Fruit fly (Drosophila melanogaster) whole organism, embryonic: ENCODE results near the gene Lip2.

Source experiments
- CG12071 ChIP-seq: fragments of 200-800 bp; sonication (Bioruptor generic); optimal IDR thresholded peaks from 3 replicates; lab custom pipeline; 2018; ENCODE audit warnings: missing biosample characterization, mild to moderate bottlenecking, missing genetic modification characterization
- CG13287 ChIP-seq: fragments of 200-800 bp; sonication (Bioruptor generic); IDR thresholded peaks from 2 replicates; pipeline ENCODE4 v1.3.6; 2022; ENCODE audit warnings: missing biosample characterization, missing genetic modification characterization; ENCODE audit not compliant: partially characterized antibody
- CG14710 ChIP-seq: fragments of 200-800 bp; sonication (Bioruptor generic); optimal IDR thresholded peaks from 3 replicates; lab custom pipeline; 2019; ENCODE audit warnings: missing biosample characterization, mild to moderate bottlenecking, missing genetic modification characterization, moderate library complexity
- CG15514 ChIP-seq: fragments of 200-800 bp; sonication (Bioruptor generic); optimal IDR thresholded peaks from 3 replicates; lab custom pipeline; 2017; ENCODE audit warnings: missing biosample characterization, missing genetic modification characterization, mild to moderate bottlenecking, moderate library complexity, missing genetic modification reagents
- CG16813 ChIP-seq: fragments of 200-800 bp; sonication (Bioruptor generic); IDR thresholded peaks from 3 replicates; pipeline ENCODE4 v1.3.6; 2022; ENCODE audit warnings: missing biosample characterization, missing genetic modification characterization; ENCODE audit not compliant: partially characterized antibody
- CG2129 ChIP-seq: fragments of 200-800 bp; sonication (Bioruptor generic); IDR thresholded peaks from 2 replicates; pipeline ENCODE4 v1.3.6; 2022; ENCODE audit warnings: missing biosample characterization, missing genetic modification characterization; ENCODE audit not compliant: partially characterized antibody
- CG2889 ChIP-seq: fragments of 200-800 bp; sonication (Bioruptor generic); IDR thresholded peaks from 3 replicates; pipeline ENCODE4 v1.3.6; 2022; ENCODE audit warnings: missing biosample characterization, missing genetic modification characterization
- CG3847 ChIP-seq: fragments of 200-800 bp; sonication (Bioruptor generic); IDR thresholded peaks from 2 replicates; pipeline ENCODE4 v1.3.6; 2022; ENCODE audit warnings: missing biosample characterization, missing genetic modification characterization
- CG6791 ChIP-seq: fragments of 200-800 bp; sonication (Bioruptor generic); IDR thresholded peaks from 3 replicates; pipeline ENCODE4 v1.3.6; 2022; ENCODE audit warnings: missing biosample characterization, missing genetic modification characterization; ENCODE audit not compliant: partially characterized antibody
- CG7839 ChIP-seq: fragments of 200-800 bp; sonication (Bioruptor generic); optimal IDR thresholded peaks from 3 replicates; lab custom pipeline; 2018; ENCODE audit warnings: missing biosample characterization, mild to moderate bottlenecking, missing genetic modification characterization, moderate library complexity
- CG7963 ChIP-seq: fragments of 200-800 bp; sonication (Bioruptor generic); IDR thresholded peaks from 3 replicates; pipeline ENCODE4 v1.3.6; 2022; ENCODE audit warnings: missing biosample characterization, missing genetic modification characterization; ENCODE audit not compliant: partially characterized antibody
- CG8089 ChIP-seq: fragments of 200-800 bp; sonication (Bioruptor generic); optimal IDR thresholded peaks from 3 replicates; lab custom pipeline; 2016; ENCODE audit warnings: missing biosample characterization, missing genetic modification characterization
- CG9215 ChIP-seq: fragments of 200-800 bp; sonication (Bioruptor generic); IDR thresholded peaks from 2 replicates; pipeline ENCODE4 v1.3.6; 2022; ENCODE audit warnings: missing biosample characterization, missing genetic modification characterization
- CTCF ChIP-seq: fragments of 200-800 bp; sonication (Bioruptor generic); optimal IDR thresholded peaks from 2 replicates; lab custom pipeline; 2017; ENCODE audit warnings: missing biosample characterization, mild to moderate bottlenecking, missing genetic modification characterization, moderate library complexity
- Dek ChIP-seq: fragments of 200-800 bp; sonication (Bioruptor generic); optimal IDR thresholded peaks from 3 replicates; lab custom pipeline; 2019; ENCODE audit warnings: missing biosample characterization, mild to moderate bottlenecking, missing genetic modification characterization, moderate library complexity
- Doc3 ChIP-seq: fragments of 200-800 bp; sonication (Bioruptor generic); IDR thresholded peaks from 3 replicates; pipeline ENCODE4 v1.3.6; 2022; ENCODE audit warnings: missing biosample characterization, missing genetic modification characterization; ENCODE audit not compliant: partially characterized antibody
- Dref ChIP-seq: fragments of 200-800 bp; sonication (Bioruptor generic); IDR thresholded peaks from 2 replicates; pipeline ENCODE4 v1.3.6; 2022; ENCODE audit warnings: missing biosample characterization, missing genetic modification characterization
- E2f2 ChIP-seq: fragments of 200-800 bp; sonication (Bioruptor generic); IDR thresholded peaks from 2 replicates; pipeline ENCODE4 v1.3.6; 2022; ENCODE audit warnings: missing biosample characterization, missing genetic modification characterization
- Ets65A ChIP-seq: fragments of 200-800 bp; sonication (Bioruptor generic); peaks from one replicate; lab custom pipeline; 2016; ENCODE audit warnings: missing biosample characterization, missing genetic modification characterization
- Fer1 ChIP-seq: fragments of 200-800 bp; sonication (Bioruptor generic); optimal IDR thresholded peaks from 2 replicates; lab custom pipeline; 2017; ENCODE audit warnings: missing biosample characterization, mild to moderate bottlenecking, missing genetic modification characterization
- Fer2 ChIP-seq: fragments of 200-800 bp; sonication (Bioruptor generic); optimal IDR thresholded peaks from 2 replicates; lab custom pipeline; 2018; ENCODE audit warnings: missing biosample characterization, mild to moderate bottlenecking, missing genetic modification characterization, moderate library complexity
- HLH4C ChIP-seq: fragments of 200-800 bp; sonication (Bioruptor generic); IDR thresholded peaks from 3 replicates; pipeline ENCODE4 v1.3.6; 2022; ENCODE audit warnings: missing biosample characterization, missing genetic modification characterization; ENCODE audit not compliant: partially characterized antibody
- HmgZ ChIP-seq: fragments of 200-800 bp; sonication (Bioruptor generic); optimal IDR thresholded peaks from 2 replicates; lab custom pipeline; 2018; ENCODE audit warnings: missing biosample characterization, mild to moderate bottlenecking, missing genetic modification characterization
- Hmr ChIP-seq: fragments of 200-800 bp; sonication (Bioruptor generic); optimal IDR thresholded peaks from 3 replicates; lab custom pipeline; 2017; ENCODE audit warnings: mild to moderate bottlenecking, missing biosample characterization, missing genetic modification reagents, missing genetic modification characterization
- Jarid2 ChIP-seq: fragments of 200-800 bp; sonication (Bioruptor generic); optimal IDR thresholded peaks from 3 replicates; lab custom pipeline; 2017; ENCODE audit warnings: mild to moderate bottlenecking, missing biosample characterization, missing genetic modification reagents, missing genetic modification characterization
- MBD-R2 ChIP-seq: fragments of 200-800 bp; sonication (Bioruptor generic); IDR thresholded peaks from 2 replicates; pipeline ENCODE4 v1.3.6; 2022; ENCODE audit warnings: missing biosample characterization, missing genetic modification characterization
- Max ChIP-seq: fragments of 200-800 bp; sonication (Bioruptor generic); optimal IDR thresholded peaks from 2 replicates; lab custom pipeline; 2016; ENCODE audit warnings: missing biosample characterization, mild to moderate bottlenecking, missing genetic modification characterization
- Meics ChIP-seq: fragments of 200-800 bp; sonication (Bioruptor generic); optimal IDR thresholded peaks from 2 replicates; lab custom pipeline; 2017; ENCODE audit warnings: missing biosample characterization, mild to moderate bottlenecking, missing genetic modification characterization
- Myb ChIP-seq: fragments of 200-800 bp; sonication (Bioruptor generic); optimal IDR thresholded peaks from 2 replicates; lab custom pipeline; 2016; ENCODE audit warnings: missing biosample characterization, missing genetic modification characterization
- Scr ChIP-seq: fragments of 200-800 bp; sonication (Bioruptor generic); IDR thresholded peaks from 2 replicates; pipeline ENCODE4 v1.3.6; 2022; ENCODE audit warnings: missing biosample characterization, missing genetic modification characterization; ENCODE audit not compliant: partially characterized antibody
- Sin3A ChIP-seq: fragments of >200 bp; optimal IDR thresholded peaks from 2 replicates; lab custom pipeline; 2018
- Spps ChIP-seq: fragments of 200-800 bp; sonication (Bioruptor generic); optimal IDR thresholded peaks from 2 replicates; lab custom pipeline; 2018; ENCODE audit warnings: missing biosample characterization, mild to moderate bottlenecking, missing genetic modification characterization
- Sry-δ ChIP-seq: fragments of 200-800 bp; sonication (Bioruptor generic); optimal IDR thresholded peaks from 2 replicates; lab custom pipeline; 2016; ENCODE audit warnings: missing biosample characterization, missing genetic modification characterization
- fd96Cb ChIP-seq: fragments of 200-800 bp; sonication (Bioruptor generic); optimal IDR thresholded peaks from 2 replicates; lab custom pipeline; 2018; ENCODE audit warnings: missing biosample characterization, mild to moderate bottlenecking, missing genetic modification characterization, moderate library complexity
- gfzf ChIP-seq: fragments of 200-800 bp; sonication (Bioruptor generic); optimal IDR thresholded peaks from 2 replicates; lab custom pipeline; 2016; ENCODE audit warnings: missing biosample characterization, mild to moderate bottlenecking, missing genetic modification characterization, moderate library complexity
- hbn ChIP-seq: fragments of 200-800 bp; sonication (Bioruptor generic); IDR thresholded peaks from 2 replicates; pipeline ENCODE4 v1.3.6; 2022; ENCODE audit warnings: missing biosample characterization, missing genetic modification characterization; ENCODE audit not compliant: partially characterized antibody
- ind ChIP-seq: fragments of 200-800 bp; sonication (Bioruptor generic); optimal IDR thresholded peaks from 3 replicates; lab custom pipeline; 2016; ENCODE audit warnings: missing biosample characterization, missing genetic modification characterization
- inv ChIP-seq: fragments of 200-800 bp; sonication (Bioruptor generic); IDR thresholded peaks from 2 replicates; pipeline ENCODE4 v1.3.6; 2022; ENCODE audit warnings: missing biosample characterization, missing genetic modification characterization; ENCODE audit not compliant: partially characterized antibody
- knrl ChIP-seq: fragments of 200-800 bp; sonication (Bioruptor generic); IDR thresholded peaks from 3 replicates; pipeline ENCODE4 v1.3.6; 2022; ENCODE audit warnings: missing biosample characterization, missing genetic modification characterization; ENCODE audit not compliant: partially characterized antibody
- mam ChIP-seq: fragments of 200-800 bp; sonication (Bioruptor generic); optimal IDR thresholded peaks from 3 replicates; lab custom pipeline; 2016; ENCODE audit warnings: missing biosample characterization, missing genetic modification characterization
- mld ChIP-seq: fragments of 200-800 bp; sonication (Bioruptor generic); IDR thresholded peaks from 3 replicates; pipeline ENCODE4 v1.3.6; 2022; ENCODE audit warnings: missing biosample characterization, missing genetic modification characterization; ENCODE audit not compliant: partially characterized antibody
- nerfin-2 ChIP-seq: fragments of 200-800 bp; sonication (Bioruptor generic); IDR thresholded peaks from 2 replicates; pipeline ENCODE4 v1.3.6; 2022; ENCODE audit warnings: missing biosample characterization, missing genetic modification characterization; ENCODE audit not compliant: partially characterized antibody
- phol ChIP-seq: fragments of 200-800 bp; sonication (Bioruptor generic); optimal IDR thresholded peaks from 3 replicates; lab custom pipeline; 2018; ENCODE audit warnings: missing biosample characterization, mild to moderate bottlenecking, missing genetic modification characterization, moderate library complexity
- salm ChIP-seq: fragments of 200-800 bp; sonication (Bioruptor generic); optimal IDR thresholded peaks from 2 replicates; lab custom pipeline; 2018; ENCODE audit warnings: missing biosample characterization, mild to moderate bottlenecking, missing genetic modification characterization
- sd ChIP-seq: fragments of 200-800 bp; sonication (Bioruptor generic); optimal IDR thresholded peaks from 3 replicates; lab custom pipeline; 2018; ENCODE audit warnings: missing biosample characterization, mild to moderate bottlenecking, missing genetic modification characterization, moderate library complexity
- sima ChIP-seq: fragments of 200-800 bp; sonication (Bioruptor generic); optimal IDR thresholded peaks from 2 replicates; lab custom pipeline; 2016; ENCODE audit warnings: missing biosample characterization, missing genetic modification characterization
- sna ChIP-seq: fragments of 200-800 bp; sonication (Bioruptor generic); IDR thresholded peaks from 2 replicates; pipeline ENCODE4 v1.3.6; 2022; ENCODE audit warnings: missing biosample characterization, missing genetic modification characterization; ENCODE audit not compliant: partially characterized antibody
- stwl ChIP-seq: fragments of 200-800 bp; sonication (Bioruptor generic); optimal IDR thresholded peaks from 3 replicates; lab custom pipeline; 2018; ENCODE audit warnings: missing biosample characterization, mild to moderate bottlenecking, missing genetic modification characterization, moderate library complexity
- trem ChIP-seq: fragments of 200-800 bp; optimal IDR thresholded peaks from 3 replicates; lab custom pipeline; 2019; ENCODE audit warnings: missing biosample characterization, mild to moderate bottlenecking, missing genetic modification characterization, moderate library complexity

Gene Lip2

DNA sequence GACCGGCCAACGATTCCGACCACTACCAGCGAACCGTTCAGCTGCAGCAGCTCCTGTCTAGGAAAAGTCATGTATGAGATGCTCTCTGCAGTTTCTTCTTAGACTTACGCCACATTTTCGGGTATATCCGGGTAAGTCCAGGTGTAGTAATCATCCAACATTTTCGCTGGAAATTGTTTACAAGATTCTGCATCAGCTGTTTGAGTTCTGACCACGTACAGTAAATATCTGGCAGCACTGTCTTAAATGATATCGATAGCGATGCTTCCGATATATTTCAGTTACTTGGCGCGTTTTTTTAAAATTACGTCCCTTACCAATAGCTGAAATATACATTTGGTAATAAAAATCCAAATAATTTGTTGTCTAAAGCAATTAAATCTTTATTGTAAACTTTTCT is 34.5 kb upstream of the Lip2 start, which contains the start of gene CG6729 (continued):
- TF ChIP-seq phol (tag; lab: Kevin White, UChicago): peak; percentile 51
- no peak for TF ChIP-seq CG7839
- no peak for TF ChIP-seq fd96Cb (tag; lab: Kevin White, UChicago)
- TF ChIP-seq Myb (GFP tag; lab: Kevin White, UChicago): peak; percentile 91
- TF ChIP-seq mld (GFP tag; lab: Robert Waterston, UW): peak; percentile 45; the same call in 1 of the 3 replicates
- peak; percentile 80 for TF ChIP-seq CG6791
- TF ChIP-seq Hmr (GFP tag; lab: Kevin White, UChicago): no peak
- TF ChIP-seq E2f2 (GFP tag; lab: Robert Waterston, UW): peak; percentile 95
- TF ChIP-seq HLH4C (GFP tag; lab: Robert Waterston, UW): peak; percentile 65
- TF ChIP-seq Dek (tag; lab: Kevin White, UChicago): no peak
- peak; percentile 57 for TF ChIP-seq CG15514 (GFP tag; lab: Kevin White, UChicago)
- peak; percentile 81 for TF ChIP-seq hbn (GFP tag; lab: Robert Waterston, UW)
- peak; percentile 57 for TF ChIP-seq sna
- peak; percentile 83 for TF ChIP-seq CG13287 (GFP tag; lab: Robert Waterston, UW)
- TF ChIP-seq Fer1 (GFP tag; lab: Kevin White, UChicago): peak; percentile 18
- peak; percentile 43 for TF ChIP-seq CG2129 (GFP tag; lab: Robert Waterston, UW)
- peak; percentile 26 for TF ChIP-seq Sin3A (lab: Kevin White, UChicago)
- no peak for TF ChIP-seq mam (GFP tag; lab: Kevin White, UChicago)
- peak; percentile 32 for TF ChIP-seq HmgZ (tag; lab: Kevin White, UChicago)
- no peak for TF ChIP-seq Meics (GFP tag; lab: Kevin White, UChicago)
- TF ChIP-seq CG2889: no peak
- no peak for TF ChIP-seq CG12071 (GFP tag; lab: Kevin White, UChicago)
- no peak for TF ChIP-seq salm (tag; lab: Kevin White, UChicago)
- no peak for TF ChIP-seq Max
- peak; percentile 19 for TF ChIP-seq gfzf (GFP tag; lab: Kevin White, UChicago)
- 0 out of 3 replicates have a peak, but pooled peaks have one; percentile 40 for TF ChIP-seq CG7963
- TF ChIP-seq sd (tag; lab: Kevin White, UChicago): no peak
- TF ChIP-seq ind (GFP tag; lab: Kevin White, UChicago): no peak
- peak; percentile 66 for TF ChIP-seq CG16813 (GFP tag; lab: Robert Waterston, UW)
- no peak for TF ChIP-seq CTCF (GFP tag; lab: Kevin White, UChicago)
- peak; percentile 72; the same call in 2 of the 3 replicates for TF ChIP-seq Doc3
- TF ChIP-seq nerfin-2 (GFP tag; lab: Robert Waterston, UW): peak; percentile 64
- TF ChIP-seq Fer2 (tag; lab: Kevin White, UChicago): no peak
- TF ChIP-seq inv: peak; percentile 29; the same call in 1 of the 2 replicates
- no peak for TF ChIP-seq Jarid2 (GFP tag; lab: Kevin White, UChicago)
- peak; percentile 64 for TF ChIP-seq trem
- peak; percentile 84 for TF ChIP-seq Dref (GFP tag; lab: Robert Waterston, UW)
- TF ChIP-seq stwl (tag; lab: Kevin White, UChicago): peak; percentile 58
- 0 out of 2 replicates have a peak, but pooled peaks have one; percentile 6 for TF ChIP-seq CG3847 (GFP tag; lab: Robert Waterston, UW)
- peak; percentile 72 for TF ChIP-seq Sry-δ (GFP tag; lab: Kevin White, UChicago)
- no peak for TF ChIP-seq Ets65A (GFP tag; lab: Kevin White, UChicago)
- peak; percentile 70 for TF ChIP-seq Scr
- no peak for TF ChIP-seq sima (GFP tag; lab: Kevin White, UChicago)
- TF ChIP-seq MBD-R2: peak; percentile 87
- TF ChIP-seq CG9215: no peak
- peak; percentile 41 for TF ChIP-seq CG14710 (tag; lab: Kevin White, UChicago)
- no peak for TF ChIP-seq CG8089 (GFP tag; lab: Kevin White, UChicago)
- no peak for TF ChIP-seq Spps
- peak; percentile 61 for TF ChIP-seq knrl
